Worm (Caenorhabditis elegans) whole organism, L1 larva: ENCODE results near the gene Y55B1AR.4.

ENCODE experiments used
- sox-4 ChIP-seq: sonication (generic microtip); optimal IDR thresholded peaks from 2 replicates; lab custom pipeline; 2016; ENCODE audit warnings: missing genetic modification characterization, missing compliant biosample characterization
- unc-62 ChIP-seq: fragments of 150-350 bp; optimal IDR thresholded peaks from 2 replicates; lab custom pipeline; 2014; ENCODE audit warnings: missing biosample characterization, missing genetic modification reagents, missing genetic modification characterization

ce11 chrIII:627838-628237, 22.5 kb upstream of the Y55B1AR.4 start, which contains the start of gene T19C3.5:
- TF ChIP-seq unc-62 (no peak), sox-4 (tag; lab: Kevin White, UChicago) (no peak)
